Fruit fly (Drosophila melanogaster) whole organism, adult: ENCODE data around the gene CG6739.

Source experiments
- CG11617 ChIP-seq: fragments of 200-800 bp; sonication (Bioruptor generic); optimal IDR thresholded peaks from 2 replicates; lab custom pipeline; 2017; ENCODE audit warnings: mild to moderate bottlenecking, missing biosample characterization, missing genetic modification reagents, missing genetic modification characterization
- CG12768 ChIP-seq: fragments of 200-800 bp; sonication (Bioruptor generic); optimal IDR thresholded peaks from 2 replicates; lab custom pipeline; 2017; ENCODE audit warnings: missing biosample characterization, missing genetic modification characterization, mild to moderate bottlenecking, moderate library complexity, missing genetic modification reagents
- CG14711 ChIP-seq: fragments of 200-800 bp; sonication (Bioruptor generic); optimal IDR thresholded peaks from 2 replicates; lab custom pipeline; 2018; ENCODE audit warnings: missing biosample characterization, mild to moderate bottlenecking, missing genetic modification characterization, moderate library complexity
- CG1620 ChIP-seq: fragments of 200-800 bp; sonication (Bioruptor generic); optimal IDR thresholded peaks from 2 replicates; lab custom pipeline; 2016; ENCODE audit warnings: missing biosample characterization, missing genetic modification characterization
- CG33017 ChIP-seq: fragments of 200-800 bp; sonication (Bioruptor generic); optimal IDR thresholded peaks from 2 replicates; lab custom pipeline; 2018; ENCODE audit warnings: missing biosample characterization, mild to moderate bottlenecking, missing genetic modification characterization, moderate library complexity
- CG5204 ChIP-seq: fragments of 200-800 bp; sonication (Bioruptor generic); optimal IDR thresholded peaks from 2 replicates; lab custom pipeline; 2016; ENCODE audit warnings: missing biosample characterization, missing genetic modification characterization
- CG7045 ChIP-seq: fragments of 200-800 bp; sonication (Bioruptor generic); optimal IDR thresholded peaks from 2 replicates; lab custom pipeline; 2017; ENCODE audit warnings: missing biosample characterization, mild to moderate bottlenecking, missing genetic modification characterization
- CG7101 ChIP-seq: fragments of 200-800 bp; sonication (Bioruptor generic); optimal IDR thresholded peaks from 2 replicates; lab custom pipeline; 2018; ENCODE audit warnings: missing biosample characterization, mild to moderate bottlenecking, missing genetic modification characterization, moderate library complexity
- Clk ChIP-seq: fragments of 200-800 bp; sonication (Bioruptor generic); optimal IDR thresholded peaks from 2 replicates; lab custom pipeline; 2017; ENCODE audit warnings: missing biosample characterization, missing genetic modification characterization
- Crg-1 ChIP-seq: fragments of 200-800 bp; sonication (Bioruptor generic); optimal IDR thresholded peaks from 2 replicates; lab custom pipeline; 2016; ENCODE audit warnings: missing biosample characterization, missing genetic modification characterization
- Hr96 ChIP-seq: fragments of 200-800 bp; sonication (Bioruptor generic); optimal IDR thresholded peaks from 2 replicates; lab custom pipeline; 2016; ENCODE audit warnings: missing biosample characterization, missing genetic modification characterization
- Mnt ChIP-seq: fragments of 200-800 bp; sonication (Bioruptor generic); optimal IDR thresholded peaks from 2 replicates; lab custom pipeline; 2016; ENCODE audit warnings: missing biosample characterization, mild to moderate bottlenecking, missing genetic modification characterization
- bab1 ChIP-seq: fragments of 200-800 bp; sonication (Bioruptor generic); optimal IDR thresholded peaks from 3 replicates; lab custom pipeline; 2019; ENCODE audit warnings: missing biosample characterization, mild to moderate bottlenecking, missing genetic modification characterization, moderate library complexity
- cic ChIP-seq: fragments of 200-800 bp; sonication (Bioruptor generic); optimal IDR thresholded peaks from 2 replicates; lab custom pipeline; 2017; ENCODE audit warnings: missing biosample characterization, mild to moderate bottlenecking, missing genetic modification characterization, moderate library complexity
- cnc ChIP-seq, 2 experiments: fragments of >200 bp; optimal IDR thresholded peaks; 2 replicates each; lab custom pipeline; 2017
- kay ChIP-seq: fragments of 200-800 bp; sonication (Bioruptor generic); peaks from one replicate; lab custom pipeline; 2016; ENCODE audit warnings: missing biosample characterization, missing genetic modification characterization, borderline replicate concordance
- ovo ChIP-seq: fragments of 200-800 bp; sonication (Bioruptor generic); optimal IDR thresholded peaks from 2 replicates; lab custom pipeline; 2016; ENCODE audit warnings: missing biosample characterization, missing genetic modification characterization
- pad ChIP-seq: fragments of 200-800 bp; sonication (Bioruptor generic); optimal IDR thresholded peaks from 3 replicates; lab custom pipeline; 2017; ENCODE audit warnings: missing biosample characterization, missing genetic modification characterization, mild to moderate bottlenecking, moderate library complexity, missing genetic modification reagents
- tj ChIP-seq: fragments of 200-800 bp; sonication (Bioruptor generic); optimal IDR thresholded peaks from 3 replicates; lab custom pipeline; 2017; ENCODE audit warnings: missing biosample characterization, mild to moderate bottlenecking, missing genetic modification characterization, moderate library complexity
- toe ChIP-seq: fragments of 200-800 bp; sonication (Bioruptor generic); optimal IDR thresholded peaks from 2 replicates; lab custom pipeline; 2016; ENCODE audit warnings: missing biosample characterization, missing genetic modification characterization

Gene CG6739

DNA sequence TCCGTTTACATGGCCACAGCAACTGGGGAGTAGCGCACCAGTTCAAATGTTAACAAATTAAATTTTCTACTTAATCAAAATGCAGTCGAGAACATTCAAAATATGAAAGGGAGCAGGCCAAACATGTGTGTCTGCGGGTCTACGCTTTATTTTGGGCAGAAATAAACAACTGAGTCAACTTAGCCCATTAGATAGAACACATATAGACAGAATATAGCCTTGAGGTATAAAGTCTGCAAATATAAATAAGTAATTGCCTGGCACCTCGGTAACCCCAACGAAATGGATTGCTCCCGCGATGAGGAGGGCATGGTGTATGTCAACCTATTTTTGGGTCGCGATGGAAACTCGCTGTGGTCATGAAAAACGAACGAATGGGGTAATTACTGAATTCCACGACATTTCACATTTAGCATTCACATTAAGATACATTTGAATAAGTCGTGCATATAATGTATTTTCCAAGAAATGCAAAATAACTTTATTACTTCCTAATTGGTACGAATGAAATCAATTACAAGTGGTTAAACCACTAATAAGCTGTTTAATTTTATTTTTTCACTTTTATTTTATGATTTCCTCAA, 20.3 kb downstream of the CG6739 start:
- TF ChIP-seq CG1620 (GFP tag; lab: Kevin White, UChicago) (no peak), CG7101 (no peak), bab1 (GFP tag; lab: Kevin White, UChicago) (no peak), cic (no peak), kay (GFP tag; lab: Kevin White, UChicago) (no peak), CG5204 (no peak), CG7045 (GFP tag; lab: Kevin White, UChicago) (no peak), tj (GFP tag; lab: Kevin White, UChicago) (no peak), CG12768 (no peak), CG11617 (GFP tag; lab: Kevin White, UChicago) (no peak), Clk (GFP tag; lab: Kevin White, UChicago) (no peak), pad (no peak), CG33017 (tag; lab: Kevin White, UChicago) (no peak)

DNA sequence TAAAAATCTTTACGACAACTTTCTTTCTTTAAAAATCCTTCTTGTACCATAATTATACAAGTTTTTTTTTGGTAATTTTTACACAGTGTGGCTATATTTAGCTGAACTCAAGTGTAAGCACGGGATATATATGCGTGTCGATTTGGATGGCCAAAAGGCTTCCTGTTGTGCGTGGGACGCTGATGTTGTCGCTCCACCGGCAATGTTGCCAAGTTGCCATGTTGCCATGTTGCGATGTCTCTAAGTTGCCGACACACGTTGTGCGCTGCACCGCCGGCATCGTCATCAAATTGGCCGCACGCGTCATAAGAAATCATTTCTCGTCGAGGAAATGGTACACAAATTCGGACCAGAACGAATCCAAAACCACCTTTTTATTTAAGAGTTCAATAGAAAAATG, 22.5 kb downstream of the CG6739 start:
- TF ChIP-seq CG11617 (GFP tag; lab: Kevin White, UChicago) (no peak), CG33017 (tag; lab: Kevin White, UChicago) (no peak), bab1 (GFP tag; lab: Kevin White, UChicago) (no peak), CG5204 (no peak), CG14711 (no peak), pad (no peak), Hr96 (GFP tag; lab: Kevin White, UChicago) (no peak), kay (GFP tag; lab: Kevin White, UChicago) (no peak), cic (no peak)

DNA sequence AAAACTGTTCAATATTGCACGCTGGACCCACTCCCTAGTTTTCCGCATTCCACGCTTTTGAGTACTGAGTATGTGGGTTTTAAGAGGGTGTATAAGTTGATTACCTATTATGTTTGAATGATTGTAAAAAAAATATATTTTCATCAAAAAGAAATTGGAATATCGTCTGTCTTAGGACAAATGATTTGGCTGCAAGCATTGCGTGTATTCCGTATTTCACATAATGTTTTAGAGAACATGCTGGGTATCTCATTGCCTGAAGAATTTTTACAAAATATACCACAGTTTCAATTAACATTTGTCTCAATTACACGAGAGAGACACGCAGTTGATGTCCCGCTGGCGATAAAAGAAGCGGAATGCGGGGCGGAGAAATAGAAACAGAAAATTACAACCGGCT, 24.6 kb downstream of the CG6739 start:
- no peak for TF ChIP-seq kay (GFP tag; lab: Kevin White, UChicago)
- no peak for TF ChIP-seq pad
- TF ChIP-seq tj (GFP tag; lab: Kevin White, UChicago), result no peak
- TF ChIP-seq bab1 (GFP tag; lab: Kevin White, UChicago), result no peak
- no peak for TF ChIP-seq CG7101
- no peak for TF ChIP-seq toe (GFP tag; lab: Kevin White, UChicago)
- no peak for TF ChIP-seq cnc (optimal IDR thresholded peaks at IDR 0.05; lab: Kevin White, UChicago)
- TF ChIP-seq Clk (GFP tag; lab: Kevin White, UChicago), result no peak

DNA sequence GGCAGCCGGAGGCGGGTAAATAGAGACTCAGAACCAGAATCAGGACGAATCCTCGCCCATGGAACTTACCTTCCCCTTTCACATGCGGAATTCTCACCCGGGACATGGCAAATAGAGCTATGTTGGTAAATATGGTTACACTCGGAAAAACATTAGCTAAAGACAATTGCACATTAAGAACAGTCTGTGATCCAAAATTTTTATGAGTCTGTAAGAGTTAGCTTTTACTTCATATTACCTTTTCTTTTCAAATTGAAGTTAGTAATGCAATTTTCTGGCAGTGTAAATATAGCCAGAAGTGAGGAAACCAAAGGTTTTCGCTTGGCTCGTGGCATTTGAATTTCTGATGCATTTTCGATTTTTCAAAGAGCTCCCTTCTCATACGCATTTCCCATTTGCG, 27.0 kb downstream of the CG6739 start:
- TF ChIP-seq pad, result no peak
- no peak for TF ChIP-seq CG12768
- no peak for TF ChIP-seq kay (GFP tag; lab: Kevin White, UChicago)
- TF ChIP-seq cnc (optimal IDR thresholded peaks at IDR 0.05; lab: Kevin White, UChicago), result no peak
- TF ChIP-seq CG7101, result no peak
- no peak for TF ChIP-seq CG5204
- TF ChIP-seq ovo (GFP tag; lab: Kevin White, UChicago), result no peak
- TF ChIP-seq tj (GFP tag; lab: Kevin White, UChicago), result no peak
- no peak for TF ChIP-seq CG7045 (GFP tag; lab: Kevin White, UChicago)
- no peak for TF ChIP-seq Crg-1 (GFP tag; lab: Kevin White, UChicago)
- no peak for TF ChIP-seq Hr96 (GFP tag; lab: Kevin White, UChicago)
- TF ChIP-seq CG14711, result no peak
- no peak for TF ChIP-seq CG33017 (tag; lab: Kevin White, UChicago)
- no peak for TF ChIP-seq toe (GFP tag; lab: Kevin White, UChicago)
- no peak for TF ChIP-seq cic
- TF ChIP-seq Mnt (GFP tag; lab: Kevin White, UChicago), result no peak

DNA sequence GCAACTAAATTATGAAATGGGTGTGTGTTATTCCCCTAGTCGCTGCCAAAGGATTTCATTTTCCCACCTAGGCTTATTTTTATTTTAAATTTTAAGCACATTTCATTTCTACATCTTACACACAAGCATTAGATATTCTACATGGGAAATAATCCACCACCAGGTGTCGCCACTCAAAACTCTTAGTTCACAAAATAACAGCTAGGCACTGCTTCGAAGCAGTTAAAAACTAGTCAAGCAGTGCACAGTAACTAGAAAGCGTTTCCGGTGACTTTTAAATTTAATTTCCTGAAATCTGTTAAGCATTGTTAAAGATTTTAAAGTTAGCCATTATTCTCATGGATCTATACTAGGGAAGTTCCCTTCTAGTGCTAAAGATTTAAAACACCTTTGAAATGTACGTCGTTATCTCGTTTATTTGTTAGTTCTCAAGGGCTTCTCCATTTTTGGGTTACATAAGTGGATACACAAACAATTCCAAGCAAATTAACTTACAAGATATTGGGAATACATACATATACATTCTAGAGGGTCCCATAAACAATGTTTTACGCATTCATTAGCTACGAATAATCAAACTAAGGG, 33.5 kb downstream of the CG6739 start:
- TF ChIP-seq CG1620 (GFP tag; lab: Kevin White, UChicago) (no peak), cic (no peak), pad (no peak), Clk (GFP tag; lab: Kevin White, UChicago) (no peak), CG11617 (GFP tag; lab: Kevin White, UChicago) (no peak), bab1 (GFP tag; lab: Kevin White, UChicago) (no peak), cnc (optimal IDR thresholded peaks at IDR 0.05; lab: Kevin White, UChicago) (no peak), Crg-1 (GFP tag; lab: Kevin White, UChicago) (peak; percentile 45), tj (GFP tag; lab: Kevin White, UChicago) (no peak), CG33017 (tag; lab: Kevin White, UChicago) (no peak), Mnt (GFP tag; lab: Kevin White, UChicago) (peak; percentile 45), CG7101 (peak; percentile 45), CG12768 (no peak), CG5204 (peak; percentile 51), CG7045 (GFP tag; lab: Kevin White, UChicago) (no peak), toe (GFP tag; lab: Kevin White, UChicago) (no peak), ovo (GFP tag; lab: Kevin White, UChicago) (peak; percentile 54), Hr96 (GFP tag; lab: Kevin White, UChicago) (no peak), kay (GFP tag; lab: Kevin White, UChicago) (no peak), CG14711 (no peak)

DNA sequence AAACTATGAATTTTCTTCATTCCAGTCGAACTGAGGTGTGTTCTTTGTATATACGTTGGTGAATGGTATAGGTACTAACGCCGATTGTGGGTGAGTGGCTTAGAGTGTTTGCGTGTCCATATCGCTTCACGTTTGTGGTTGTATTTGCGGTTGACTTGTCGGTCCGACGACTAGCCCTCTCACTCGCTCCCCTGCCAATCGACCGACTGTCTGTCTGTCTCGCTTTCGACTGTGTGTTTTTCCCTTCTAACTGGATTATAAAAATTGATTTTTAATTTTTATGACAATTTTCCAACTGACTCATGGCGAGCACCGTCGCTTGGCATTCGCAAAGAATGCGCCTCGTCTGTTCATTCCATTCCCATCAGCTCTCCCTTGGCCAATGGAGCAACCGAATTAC, 51.4 kb downstream of the CG6739 start:
- peak; percentile 54 for TF ChIP-seq pad
- no peak for TF ChIP-seq CG12768
- TF ChIP-seq Mnt (GFP tag; lab: Kevin White, UChicago), result no peak
- no peak for TF ChIP-seq Hr96 (GFP tag; lab: Kevin White, UChicago)
- no peak for TF ChIP-seq kay (GFP tag; lab: Kevin White, UChicago)
- TF ChIP-seq bab1 (GFP tag; lab: Kevin White, UChicago), result no peak
- no peak for TF ChIP-seq cic
- no peak for TF ChIP-seq CG11617 (GFP tag; lab: Kevin White, UChicago)
- no peak for TF ChIP-seq ovo (GFP tag; lab: Kevin White, UChicago)
